Fruit fly (Drosophila melanogaster): ENCODE measurements around the gene CG43390.

DNA sequence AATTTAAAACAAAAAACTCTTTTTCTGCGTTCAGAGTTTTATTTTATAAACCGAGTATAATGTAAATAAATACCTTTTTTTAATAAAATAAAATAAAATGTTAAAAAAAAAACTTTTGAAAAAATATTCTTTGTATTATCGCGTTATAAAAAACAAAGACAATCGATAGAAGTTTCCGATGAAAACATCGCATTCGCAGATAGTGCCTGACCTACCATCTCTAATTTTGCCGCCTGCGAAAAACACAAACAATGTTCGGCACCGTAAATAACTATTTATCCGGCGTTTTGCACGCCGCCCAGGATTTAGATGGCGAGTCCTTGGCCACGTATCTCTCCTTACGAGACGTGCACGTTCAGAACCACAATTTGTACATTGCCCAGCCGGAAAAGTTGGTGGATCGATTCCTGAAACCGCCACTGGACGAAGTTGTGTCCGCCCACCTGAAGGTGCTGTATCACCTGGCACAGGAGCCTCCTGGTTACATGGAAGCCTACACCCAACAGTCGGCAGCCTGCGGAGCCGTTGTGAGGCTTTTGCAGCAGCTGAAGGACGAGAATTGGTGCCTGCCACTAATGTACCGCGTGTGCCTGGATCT lies 46.6 kb upstream of the CG43390 start, which contains the start of gene PCID2:
- TF ChIP-seq Poxn (GFP tag; IDR thresholded peaks at IDR 0.05): no peak
- TF ChIP-seq CG13287 (GFP tag; IDR thresholded peaks at IDR 0.05; ENCODE audit: partially characterized antibody): peak; percentile 89
- TF ChIP-seq CG3847 (GFP tag; IDR thresholded peaks at IDR 0.05): no peak
- no peak for TF ChIP-seq Xbp1 (GFP tag; optimal IDR thresholded peaks at IDR 0.05)
- TF ChIP-seq sna (GFP tag; IDR thresholded peaks at IDR 0.05; ENCODE audit: partially characterized antibody): peak; percentile 80
- TF ChIP-seq CG4328 (GFP tag; optimal IDR thresholded peaks at IDR 0.05): no peak
- no peak for TF ChIP-seq gem (tag; optimal IDR thresholded peaks at IDR 0.05)
- no peak for TF ChIP-seq chm (GFP tag; IDR thresholded peaks at IDR 0.05)
- no peak for TF ChIP-seq p53 (GFP tag; optimal IDR thresholded peaks at IDR 0.05)
- no peak for TF ChIP-seq CG3407 (GFP tag; optimal IDR thresholded peaks at IDR 0.05)
- no peak for TF ChIP-seq CG17361 (GFP tag; IDR thresholded peaks at IDR 0.05)
